Worm (Caenorhabditis elegans) whole organism, L4 larva: ENCODE measurements around the gene F15H10.5.

Source experiments
- F26F4.8 ChIP-seq: fragments of 200-800 bp; sonication (Bioruptor generic); conservative IDR thresholded peaks from 2 replicates; pipeline ENCODE4 v1.3.6; 2022; ENCODE audit warnings: missing genetic modification characterization, missing compliant biosample characterization
- R02D3.7 ChIP-seq: fragments of 150-350 bp; sonication (generic microtip); optimal IDR thresholded peaks from 3 replicates; lab custom pipeline; 2014; ENCODE audit warnings: missing biosample characterization, missing genetic modification characterization
- T26A8.4 ChIP-seq: fragments of 200-800 bp; sonication (Bioruptor generic); IDR thresholded peaks from 2 replicates; pipeline ENCODE4 v1.3.6; 2022; ENCODE audit warnings: missing genetic modification characterization, missing compliant biosample characterization
- Y75B8A.6 ChIP-seq: fragments of 200-800 bp; sonication (Bioruptor generic); IDR thresholded peaks from 2 replicates; pipeline ENCODE4 v1.3.6; 2022; ENCODE audit warnings: missing genetic modification reagents, missing genetic modification characterization, missing compliant biosample characterization
- aha-1 ChIP-seq: fragments of 150-350 bp; peaks from one replicate; lab custom pipeline; 2014; ENCODE audit warnings: missing biosample characterization, missing genetic modification characterization
- ceh-32 ChIP-seq: sonication (generic microtip); optimal IDR thresholded peaks from 2 replicates; lab custom pipeline; 2016; ENCODE audit warnings: mild to moderate bottlenecking, missing genetic modification characterization, missing compliant biosample characterization; ENCODE audit not compliant: poor library complexity
- ceh-62 ChIP-seq: sonication (generic microtip); optimal IDR thresholded peaks from 2 replicates; lab custom pipeline; 2017; ENCODE audit warnings: missing biosample characterization, missing genetic modification characterization
- daf-16 ChIP-seq, 3 experiments: sonication (generic microtip); optimal IDR thresholded peaks; 2 replicates each; lab custom pipeline; 2016 to 2017; ENCODE audit warnings: missing genetic modification characterization in 3 of 3, missing genetic modification reagents in 3 of 3, mild to moderate bottlenecking in 2 of 3, missing compliant biosample characterization in 2 of 3, missing biosample characterization in 1 of 3, moderate library complexity in 1 of 3
- daf-8 ChIP-seq: fragments of 200-800 bp; sonication (Bioruptor generic); IDR thresholded peaks from 2 replicates; pipeline ENCODE4 v1.3.6; 2022; ENCODE audit warnings: missing genetic modification characterization, missing compliant biosample characterization
- dmd-6 ChIP-seq: fragments of 200-800 bp; sonication (Bioruptor generic); IDR thresholded peaks from 2 replicates; pipeline ENCODE4 v1.3.6; 2022; ENCODE audit warnings: missing genetic modification reagents, missing genetic modification characterization, missing compliant biosample characterization
- dmd-8 ChIP-seq: fragments of 200-800 bp; sonication (Bioruptor generic); IDR thresholded peaks from 2 replicates; pipeline ENCODE4 v1.3.6; 2022; ENCODE audit warnings: missing genetic modification characterization, missing compliant biosample characterization
- egl-43 ChIP-seq: fragments of 200-800 bp; sonication (Bioruptor generic); IDR thresholded peaks from 2 replicates; pipeline ENCODE4 v1.3.6; 2022; ENCODE audit warnings: missing genetic modification reagents, missing genetic modification characterization, missing compliant biosample characterization
- hif-1 ChIP-seq, 2 experiments: sonication (generic microtip); optimal IDR thresholded peaks; 2 replicates each; lab custom pipeline; 2016 to 2017; ENCODE audit warnings: missing compliant biosample characterization in 2 of 2, missing genetic modification characterization in 2 of 2, missing genetic modification reagents in 2 of 2, missing genotype in 2 of 2, mild to moderate bottlenecking in 1 of 2
- hlh-30 ChIP-seq: sonication (generic microtip); optimal IDR thresholded peaks from 2 replicates; lab custom pipeline; 2017; ENCODE audit warnings: antibody characterized with exemption, mild to moderate bottlenecking, missing genetic modification characterization, missing compliant biosample characterization; ENCODE audit not compliant: insufficient read depth
- lim-7 ChIP-seq: fragments of 200-800 bp; sonication (Bioruptor generic); IDR thresholded peaks from 2 replicates; pipeline ENCODE4 v1.3.6; 2022; ENCODE audit warnings: missing genetic modification characterization, missing compliant biosample characterization
- lin-1 ChIP-seq: fragments of 200-800 bp; sonication (Bioruptor generic); IDR thresholded peaks from 2 replicates; pipeline ENCODE4 v1.3.6; 2022; ENCODE audit warnings: missing genetic modification reagents, missing genetic modification characterization, missing compliant biosample characterization
- lin-13 ChIP-seq: fragments of 150-350 bp; optimal IDR thresholded peaks from 2 replicates; lab custom pipeline; 2014; ENCODE audit warnings: missing biosample characterization, missing genetic modification reagents, missing genetic modification characterization
- lin-15B ChIP-seq: fragments of 150-350 bp; sonication (generic microtip); optimal IDR thresholded peaks from 3 replicates; lab custom pipeline; 2014; ENCODE audit warnings: missing biosample characterization, missing genetic modification characterization
- lsy-2 ChIP-seq, 2 experiments: fragments of 150-350 bp in 1 of 2; sonication (generic microtip) in 1 of 2; optimal IDR thresholded peaks; 2 replicates each; lab custom pipeline; 2014 to 2017; ENCODE audit warnings: missing biosample characterization in 2 of 2, missing genetic modification characterization in 2 of 2
- mdl-1 ChIP-seq, 2 experiments: fragments of 150-350 bp in 1 of 2; sonication (generic microtip) in 1 of 2; optimal IDR thresholded peaks; 2 replicates each; lab custom pipeline; 2014 to 2017; ENCODE audit warnings: missing biosample characterization in 2 of 2, missing genetic modification characterization in 2 of 2
- nhr-10 ChIP-seq: fragments of 150-350 bp; optimal IDR thresholded peaks from 2 replicates; lab custom pipeline; 2014; ENCODE audit warnings: missing biosample characterization, missing genetic modification characterization
- nhr-11 ChIP-seq: fragments of 150-350 bp; optimal IDR thresholded peaks from 2 replicates; lab custom pipeline; 2014; ENCODE audit warnings: missing biosample characterization, missing genetic modification characterization
- nhr-28 ChIP-seq: fragments of 150-350 bp; optimal IDR thresholded peaks from 2 replicates; lab custom pipeline; 2014; ENCODE audit warnings: missing biosample characterization, missing genetic modification characterization
- nhr-48 ChIP-seq: sonication (generic microtip); optimal IDR thresholded peaks from 2 replicates; lab custom pipeline; 2016; ENCODE audit warnings: mild to moderate bottlenecking, missing genetic modification characterization, missing compliant biosample characterization
- nhr-6 ChIP-seq: fragments of 150-350 bp; optimal IDR thresholded peaks from 2 replicates; lab custom pipeline; 2014; ENCODE audit warnings: missing biosample characterization, missing genetic modification characterization
- pha-4 ChIP-seq, 2 experiments: fragments of 150-350 bp in 1 of 2; fragments of 200-800 bp in 1 of 2; sonication (Bioruptor generic) in 1 of 2; IDR thresholded peaks in 1 of 2; optimal IDR thresholded peaks in 1 of 2; 2 replicates each; pipeline versions ENCODE4 v1.3.6 to Lab custom; 2014 to 2022; ENCODE audit warnings: missing genetic modification characterization in 2 of 2, missing genetic modification reagents in 2 of 2, missing biosample characterization in 1 of 2, missing compliant biosample characterization in 1 of 2
- saeg-2 ChIP-seq: fragments of 200-800 bp; sonication (Bioruptor generic); IDR thresholded peaks from 2 replicates; pipeline ENCODE4 v1.3.6; 2022; ENCODE audit warnings: missing genetic modification reagents, missing genetic modification characterization, missing compliant biosample characterization
- tag-97 ChIP-seq: fragments of 200-800 bp; sonication (Bioruptor generic); IDR thresholded peaks from 2 replicates; pipeline ENCODE4 v1.3.6; 2022; ENCODE audit warnings: missing genetic modification characterization, missing compliant biosample characterization
- unc-62 ChIP-seq, 3 experiments: fragments of 150-350 bp in 1 of 3; sonication (generic microtip); optimal IDR thresholded peaks in 2 of 3; peaks in 1 of 3; 1 replicate in 1 of 3; 2 replicates in 2 of 3; lab custom pipeline; 2014 to 2017; ENCODE audit warnings: missing biosample characterization in 3 of 3, missing genetic modification characterization in 3 of 3, missing genetic modification reagents in 3 of 3, missing genotype in 1 of 3
- zfp-2 ChIP-seq: sonication (generic microtip); optimal IDR thresholded peaks from 2 replicates; lab custom pipeline; 2016; ENCODE audit warnings: mild to moderate bottlenecking, missing genetic modification characterization, missing compliant biosample characterization

F15H10.5 gene

DNA sequence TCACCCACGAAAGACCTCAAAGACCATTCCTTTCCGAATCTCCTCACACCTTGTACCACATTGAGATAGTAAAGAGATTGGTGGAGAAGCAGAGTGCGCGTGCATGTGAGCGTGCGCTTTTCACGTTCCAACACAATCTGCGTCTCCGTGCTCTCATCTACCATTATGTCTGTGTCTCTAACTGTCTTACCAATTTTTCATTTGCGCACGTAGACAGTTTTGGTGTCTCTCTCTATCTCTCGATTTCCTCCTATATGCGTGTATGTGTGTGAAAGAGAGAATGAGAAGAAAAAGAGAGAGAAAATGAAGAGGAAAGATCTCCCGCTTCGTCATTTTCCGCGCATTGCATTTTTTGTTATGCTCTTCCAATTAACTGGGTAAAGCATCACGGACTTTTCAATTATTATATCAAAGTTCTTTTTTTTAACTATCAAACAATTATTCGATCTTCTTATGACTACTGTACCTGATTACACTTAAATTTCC is 47.8 kb upstream of the F15H10.5 start (continued):
- TF ChIP-seq nhr-10 (tag; lab: Kevin White, UChicago) (peak; percentile 89), lim-7 (no peak), egl-43 (GFP tag; lab: Robert Waterston, UW) (no peak), daf-8 (GFP tag; lab: Robert Waterston, UW) (no peak), dmd-6 (peak; percentile 95), Y75B8A.6 (GFP tag; lab: Robert Waterston, UW) (0 out of 2 replicates have a peak, but pooled peaks have one; percentile 68), nhr-6 (tag; lab: Kevin White, UChicago) (peak; percentile 96), lin-1 (GFP tag; lab: Robert Waterston, UW) (peak; percentile 74; the same call in 1 of the 2 replicates), pha-4 (GFP tag; IDR thresholded peaks at IDR 0.05; lab: Robert Waterston, UW) (peak; percentile 75), pha-4 (tag; optimal IDR thresholded peaks at IDR 0.05; lab: Kevin White, UChicago) (peak; percentile 89), ceh-62 (no peak), hlh-30 (tag; lab: Kevin White, UChicago) (peak; percentile 98), R02D3.7 (tag; lab: Kevin White, UChicago) (no peak), tag-97 (GFP tag; lab: Robert Waterston, UW) (no peak)

DNA sequence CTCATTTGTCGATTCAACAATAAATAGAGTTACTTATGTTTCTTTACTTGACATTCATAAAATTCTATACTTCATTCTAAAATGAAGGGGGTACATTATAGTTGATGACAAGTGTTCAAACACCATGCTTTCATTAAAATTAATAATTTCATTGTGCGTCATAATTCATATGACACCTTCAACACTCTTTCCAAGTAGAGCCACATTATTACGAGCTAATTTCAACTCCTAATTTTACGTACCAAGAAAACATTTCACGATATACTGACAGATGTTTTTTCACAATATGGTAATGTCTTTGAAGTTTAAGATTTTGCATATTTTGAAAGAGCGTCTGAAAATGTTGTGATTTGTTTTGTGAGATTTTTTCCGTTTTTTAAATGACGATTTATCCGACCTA is 46.6 kb upstream of the F15H10.5 start:
- peak; percentile 85 for TF ChIP-seq aha-1
- no peak for TF ChIP-seq F26F4.8
- TF ChIP-seq nhr-48 (tag; lab: Kevin White, UChicago): peak; percentile 0

DNA sequence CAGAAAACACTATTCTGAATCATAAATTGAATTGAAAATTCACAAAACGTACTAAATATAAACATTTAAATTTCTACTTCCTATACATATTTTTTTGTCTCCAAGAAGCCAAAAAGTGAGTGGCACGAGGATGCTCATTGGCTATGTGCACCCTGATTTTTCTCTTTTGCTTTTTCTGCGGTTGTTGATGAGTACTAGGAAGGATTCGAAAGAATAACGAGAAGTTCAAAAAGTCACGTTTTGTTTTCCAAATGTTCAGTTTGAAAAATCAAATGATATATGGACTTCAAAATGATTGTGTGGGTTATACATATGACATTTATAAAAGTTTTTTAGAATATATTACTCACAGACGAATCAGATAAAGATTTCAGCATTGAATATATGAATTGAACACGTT is 45.9 kb upstream of the F15H10.5 start:
- peak in 1 of 2 experiments; percentile 89 for TF ChIP-seq hif-1 (tag; optimal IDR thresholded peaks at IDR 0.05; lab: Kevin White, UChicago)
- TF ChIP-seq nhr-11 (tag; lab: Kevin White, UChicago): no peak
- peak in 1 of 2 experiments; percentile 21 for TF ChIP-seq lsy-2 (tag; optimal IDR thresholded peaks at IDR 0.05; lab: Kevin White, UChicago)
- TF ChIP-seq mdl-1 (tag; optimal IDR thresholded peaks at IDR 0.05; lab: Kevin White, UChicago): peak in 1 of 2 experiments; percentile 9
- TF ChIP-seq saeg-2 (GFP tag; lab: Robert Waterston, UW): no peak
- peak; percentile 56 for TF ChIP-seq hlh-30 (tag; lab: Kevin White, UChicago)
- TF ChIP-seq aha-1: peak; percentile 86
- TF ChIP-seq daf-16 (GFP tag; optimal IDR thresholded peaks at IDR 0.05; lab: Kevin White, UChicago): peak in 1 of 2 experiments; percentile 1
- TF ChIP-seq daf-16 (tag; optimal IDR thresholded peaks at IDR 0.05; lab: Kevin White, UChicago): no peak

DNA sequence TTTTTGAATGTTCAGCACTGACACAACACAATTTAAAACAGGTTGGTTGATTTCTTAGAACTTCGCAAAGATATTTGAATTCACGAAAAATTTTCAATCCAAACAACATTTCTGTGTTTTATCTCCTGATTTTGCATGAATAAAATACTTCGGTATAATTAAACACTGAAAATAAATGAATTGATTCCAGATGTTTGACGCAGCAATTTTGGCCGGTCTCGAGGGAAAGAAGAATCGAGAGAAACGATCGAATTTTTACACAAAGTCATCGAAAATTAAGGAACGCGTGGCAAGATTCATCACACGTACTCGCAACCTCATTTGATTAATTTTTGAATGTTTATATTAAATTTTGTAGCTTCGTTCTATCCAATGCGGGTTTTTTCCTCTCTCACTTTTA is 45.3 kb upstream of the F15H10.5 start:
- TF ChIP-seq aha-1: peak; percentile 27
- no peak for TF ChIP-seq zfp-2 (tag; lab: Kevin White, UChicago)
- TF ChIP-seq dmd-8 (GFP tag; lab: Robert Waterston, UW): no peak

DNA sequence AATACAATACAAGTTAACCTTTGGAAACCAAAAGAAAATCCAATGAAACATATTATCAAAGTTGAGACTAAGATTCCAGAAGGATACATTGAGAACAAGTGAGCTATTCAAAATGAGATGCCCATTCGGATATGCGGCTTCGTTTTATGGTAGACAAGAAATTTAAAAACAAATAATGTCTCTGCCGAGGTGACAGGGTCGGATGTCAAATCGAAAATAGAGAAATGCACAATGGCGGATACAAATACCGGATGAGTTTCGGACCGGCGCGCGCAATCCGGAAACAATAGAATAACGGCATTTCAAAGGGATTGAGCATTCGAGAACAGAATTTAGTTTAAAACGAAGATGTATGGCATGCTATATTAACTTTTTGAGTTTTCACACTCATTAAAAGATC is 44.4 kb upstream of the F15H10.5 start, which contains the start of gene F22E12.3:
TSS of gene F22E12.3 (minus strand) at position 101 of the 400 bp plus-strand sequence.
- TF ChIP-seq nhr-10 (tag; lab: Kevin White, UChicago) (no peak), nhr-28 (tag; lab: Kevin White, UChicago) (no peak), T26A8.4 (GFP tag; lab: Robert Waterston, UW) (no peak), lin-13 (GFP tag; lab: Kevin White, UChicago) (no peak), lin-15B (no peak), aha-1 (no peak)

DNA sequence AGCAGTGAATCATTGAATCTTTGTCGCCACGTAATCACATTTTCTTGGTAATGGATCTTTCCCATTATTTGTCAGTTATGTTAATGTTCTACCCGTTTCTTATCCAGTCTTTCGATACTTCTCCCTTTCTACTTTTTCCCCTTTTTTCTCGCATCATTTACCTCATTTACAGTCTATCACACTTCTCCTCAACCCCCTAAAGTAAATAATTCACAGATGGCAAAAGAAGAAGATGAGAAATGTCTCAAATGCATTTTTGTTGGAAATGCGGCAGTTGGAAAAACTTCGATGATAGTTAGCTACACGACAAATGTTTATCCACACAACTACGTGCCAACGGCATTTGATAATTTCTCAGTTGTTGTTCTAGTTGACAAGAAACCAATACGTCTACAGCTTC is 43.2 kb upstream of the F15H10.5 start, which contains the start of gene chw-1:
TSS of gene chw-1 (plus strand) at position 217 of the 400 bp plus-strand sequence.
- TF ChIP-seq ceh-32: no peak
- TF ChIP-seq unc-62 (GFP tag; optimal IDR thresholded peaks at IDR 0.05 in 1 of 2; lab: Kevin White, UChicago): peak in 1 of 2 experiments; percentile 94
- TF ChIP-seq unc-62 (tag; optimal IDR thresholded peaks at IDR 0.05; lab: Kevin White, UChicago): no peak
- TF ChIP-seq, all 104 proteins: peak for 1
